Fruit fly (Drosophila melanogaster) whole organism, embryonic: ENCODE data around the gene CG15550.

Source experiments
- ATbp ChIP-seq: fragments of 200-800 bp; sonication (Bioruptor generic); optimal IDR thresholded peaks from 2 replicates; lab custom pipeline; 2017; ENCODE audit warnings: missing biosample characterization, mild to moderate bottlenecking, missing genetic modification characterization, missing genetic modification reagents
- CG10209 ChIP-seq: fragments of 200-800 bp; sonication (Bioruptor generic); optimal IDR thresholded peaks from 3 replicates; lab custom pipeline; 2017; ENCODE audit warnings: missing biosample characterization, mild to moderate bottlenecking, missing genetic modification characterization, missing genetic modification reagents
- CG11398 ChIP-seq: fragments of 200-800 bp; sonication (Bioruptor generic); optimal IDR thresholded peaks from 2 replicates; lab custom pipeline; 2016; ENCODE audit warnings: missing biosample characterization, missing genetic modification characterization
- CG11695 ChIP-seq: fragments of 200-800 bp; sonication (Bioruptor generic); IDR thresholded peaks from 3 replicates; pipeline ENCODE4 v1.3.6; 2022; ENCODE audit warnings: missing biosample characterization, missing genetic modification characterization
- CG13123 ChIP-seq: fragments of 200-800 bp; sonication (Bioruptor generic); optimal IDR thresholded peaks from 2 replicates; lab custom pipeline; 2016; ENCODE audit warnings: missing biosample characterization, missing genetic modification characterization
- CG13287 ChIP-seq: fragments of 200-800 bp; sonication (Bioruptor generic); IDR thresholded peaks from 2 replicates; pipeline ENCODE4 v1.3.6; 2022; ENCODE audit warnings: missing biosample characterization, missing genetic modification characterization; ENCODE audit not compliant: partially characterized antibody
- CG13424 ChIP-seq: fragments of 200-800 bp; sonication (Bioruptor generic); optimal IDR thresholded peaks from 2 replicates; lab custom pipeline; 2019; ENCODE audit warnings: missing biosample characterization, mild to moderate bottlenecking, missing genetic modification characterization, moderate library complexity
- CG13894 ChIP-seq: fragments of 200-800 bp; sonication (Bioruptor generic); optimal IDR thresholded peaks from 3 replicates; lab custom pipeline; 2018; ENCODE audit warnings: missing biosample characterization, mild to moderate bottlenecking, missing genetic modification characterization, moderate library complexity
- CG14014 ChIP-seq: fragments of 200-800 bp; sonication (Bioruptor generic); IDR thresholded peaks from 2 replicates; pipeline ENCODE4 v1.3.6; 2022; ENCODE audit warnings: missing biosample characterization, missing genetic modification characterization
- CG16815 ChIP-seq: fragments of 200-800 bp; sonication (Bioruptor generic); optimal IDR thresholded peaks from 3 replicates; lab custom pipeline; 2017; ENCODE audit warnings: missing biosample characterization, mild to moderate bottlenecking, missing genetic modification characterization
- CG17328 ChIP-seq: fragments of 200-800 bp; sonication (Bioruptor generic); IDR thresholded peaks from 2 replicates; pipeline ENCODE4 v1.3.6; 2022; ENCODE audit warnings: missing biosample characterization, missing genetic modification characterization
- CG18764 ChIP-seq: fragments of 200-800 bp; sonication (Bioruptor generic); optimal IDR thresholded peaks from 3 replicates; lab custom pipeline; 2016; ENCODE audit warnings: missing biosample characterization, missing genetic modification characterization
- CG30431 ChIP-seq: fragments of 200-800 bp; sonication (Bioruptor generic); optimal IDR thresholded peaks from 2 replicates; lab custom pipeline; 2017; ENCODE audit warnings: missing biosample characterization, missing genetic modification characterization
- CG31365 ChIP-seq: fragments of 200-800 bp; sonication (Bioruptor generic); optimal IDR thresholded peaks from 2 replicates; lab custom pipeline; 2018; ENCODE audit warnings: missing biosample characterization, mild to moderate bottlenecking, missing genetic modification characterization
- CG31388 ChIP-seq: fragments of 200-800 bp; sonication (Bioruptor generic); optimal IDR thresholded peaks from 2 replicates; lab custom pipeline; 2016; ENCODE audit warnings: missing biosample characterization, missing genetic modification characterization
- CG4360 ChIP-seq: fragments of 200-800 bp; sonication (Bioruptor generic); IDR thresholded peaks from 2 replicates; pipeline ENCODE4 v1.3.6; 2022; ENCODE audit warnings: missing biosample characterization, missing genetic modification characterization
- CG4617 ChIP-seq: fragments of 200-800 bp; sonication (Bioruptor generic); optimal IDR thresholded peaks from 3 replicates; lab custom pipeline; 2016; ENCODE audit warnings: missing biosample characterization, missing genetic modification characterization, borderline replicate concordance
- CG7839 ChIP-seq: fragments of 200-800 bp; sonication (Bioruptor generic); optimal IDR thresholded peaks from 3 replicates; lab custom pipeline; 2018; ENCODE audit warnings: missing biosample characterization, mild to moderate bottlenecking, missing genetic modification characterization, moderate library complexity
- CG8281 ChIP-seq: fragments of 200-800 bp; sonication (Bioruptor generic); optimal IDR thresholded peaks from 2 replicates; lab custom pipeline; 2018; ENCODE audit warnings: missing biosample characterization, mild to moderate bottlenecking, missing genetic modification characterization, moderate library complexity
- CG9437 ChIP-seq: fragments of 200-800 bp; sonication (Bioruptor generic); optimal IDR thresholded peaks from 2 replicates; lab custom pipeline; 2018; ENCODE audit warnings: missing biosample characterization, mild to moderate bottlenecking, missing genetic modification characterization
- CHES-1-like ChIP-seq: fragments of 200-800 bp; sonication (Bioruptor generic); optimal IDR thresholded peaks from 2 replicates; lab custom pipeline; 2016; ENCODE audit warnings: missing biosample characterization, missing genetic modification characterization
- Dip3 ChIP-seq: fragments of 200-800 bp; sonication (Bioruptor generic); optimal IDR thresholded peaks from 3 replicates; lab custom pipeline; 2016; ENCODE audit warnings: missing biosample characterization, missing genetic modification characterization
- Drgx ChIP-seq: fragments of 200-800 bp; sonication (Bioruptor generic); IDR thresholded peaks from 2 replicates; pipeline ENCODE4 v1.3.6; 2022; ENCODE audit warnings: missing biosample characterization, missing genetic modification characterization
- Fer1 ChIP-seq: fragments of 200-800 bp; sonication (Bioruptor generic); optimal IDR thresholded peaks from 2 replicates; lab custom pipeline; 2017; ENCODE audit warnings: missing biosample characterization, mild to moderate bottlenecking, missing genetic modification characterization
- HLH4C ChIP-seq: fragments of 200-800 bp; sonication (Bioruptor generic); IDR thresholded peaks from 3 replicates; pipeline ENCODE4 v1.3.6; 2022; ENCODE audit warnings: missing biosample characterization, missing genetic modification characterization; ENCODE audit not compliant: partially characterized antibody
- Hr78 ChIP-seq, 2 experiments: fragments of 200-800 bp in 1 of 2; fragments of >200 bp in 1 of 2; sonication (Bioruptor generic) in 1 of 2; optimal IDR thresholded peaks; 2 replicates each; lab custom pipeline; 2017 to 2019; ENCODE audit warnings: missing biosample characterization in 2 of 2, missing genetic modification characterization in 2 of 2, mild to moderate bottlenecking in 1 of 2, moderate library complexity in 1 of 2
- Jarid2 ChIP-seq: fragments of 200-800 bp; sonication (Bioruptor generic); optimal IDR thresholded peaks from 3 replicates; lab custom pipeline; 2017; ENCODE audit warnings: mild to moderate bottlenecking, missing biosample characterization, missing genetic modification reagents, missing genetic modification characterization
- NC2α ChIP-seq: fragments of 200-800 bp; sonication (Bioruptor generic); optimal IDR thresholded peaks from 2 replicates; lab custom pipeline; 2016; ENCODE audit warnings: missing biosample characterization, missing genetic modification characterization
- Nf-YC ChIP-seq: fragments of 200-800 bp; optimal IDR thresholded peaks from 3 replicates; lab custom pipeline; 2019; ENCODE audit warnings: missing biosample characterization, mild to moderate bottlenecking, missing genetic modification characterization, moderate library complexity
- bbx ChIP-seq: fragments of 200-800 bp; sonication (Bioruptor generic); IDR thresholded peaks from 2 replicates; pipeline ENCODE4 v1.3.6; 2022; ENCODE audit warnings: missing biosample characterization, missing genetic modification characterization; ENCODE audit not compliant: partially characterized antibody
- caup ChIP-seq: fragments of 200-800 bp; sonication (Bioruptor generic); optimal IDR thresholded peaks from 3 replicates; lab custom pipeline; 2017; ENCODE audit warnings: missing biosample characterization, mild to moderate bottlenecking, missing genetic modification characterization, moderate library complexity; ENCODE audit not compliant: severe bottlenecking
- chif ChIP-seq, 2 experiments: fragments of 200-800 bp; sonication (Bioruptor generic); optimal IDR thresholded peaks; 3 replicates each; lab custom pipeline; 2016; ENCODE audit warnings: missing biosample characterization in 2 of 2, missing genetic modification characterization in 2 of 2
- chn ChIP-seq: fragments of 200-800 bp; sonication (Bioruptor generic); optimal IDR thresholded peaks from 2 replicates; lab custom pipeline; 2016; ENCODE audit warnings: missing biosample characterization, missing genetic modification characterization
- eyg ChIP-seq: fragments of 200-800 bp; sonication (Bioruptor generic); optimal IDR thresholded peaks from 3 replicates; lab custom pipeline; 2016; ENCODE audit warnings: missing biosample characterization, missing genetic modification characterization
- fd64A ChIP-seq: fragments of 200-800 bp; sonication (Bioruptor generic); optimal IDR thresholded peaks from 3 replicates; lab custom pipeline; 2018; ENCODE audit warnings: missing biosample characterization, mild to moderate bottlenecking, missing genetic modification characterization
- ftz-f1 ChIP-seq: fragments of 200-800 bp; sonication (Bioruptor generic); optimal IDR thresholded peaks from 2 replicates; lab custom pipeline; 2016; ENCODE audit warnings: missing biosample characterization, missing genetic modification characterization
- gcm ChIP-seq: fragments of 200-800 bp; sonication (Bioruptor generic); optimal IDR thresholded peaks from 2 replicates; lab custom pipeline; 2019; ENCODE audit warnings: missing biosample characterization, mild to moderate bottlenecking, missing genetic modification characterization, moderate library complexity
- gfzf ChIP-seq: fragments of 200-800 bp; sonication (Bioruptor generic); optimal IDR thresholded peaks from 2 replicates; lab custom pipeline; 2016; ENCODE audit warnings: missing biosample characterization, mild to moderate bottlenecking, missing genetic modification characterization, moderate library complexity
- her ChIP-seq: fragments of 200-800 bp; sonication (Bioruptor generic); optimal IDR thresholded peaks from 2 replicates; lab custom pipeline; 2016; ENCODE audit warnings: missing biosample characterization, missing genetic modification characterization
- jing ChIP-seq: fragments of 200-800 bp; sonication (Bioruptor generic); optimal IDR thresholded peaks from 2 replicates; lab custom pipeline; 2018; ENCODE audit warnings: missing biosample characterization, mild to moderate bottlenecking, missing genetic modification characterization
- klu ChIP-seq: fragments of 200-800 bp; sonication (Bioruptor generic); IDR thresholded peaks from 2 replicates; pipeline ENCODE4 v1.3.6; 2022; ENCODE audit warnings: missing biosample characterization, missing genetic modification characterization
- luna ChIP-seq: fragments of 200-800 bp; sonication (Bioruptor generic); optimal IDR thresholded peaks from 2 replicates; lab custom pipeline; 2016; ENCODE audit warnings: missing biosample characterization, missing genetic modification characterization
- nmo ChIP-seq: fragments of 200-800 bp; sonication (Bioruptor generic); optimal IDR thresholded peaks from 2 replicates; lab custom pipeline; 2018; ENCODE audit warnings: missing biosample characterization, mild to moderate bottlenecking, missing genetic modification characterization, moderate library complexity
- pnt ChIP-seq: fragments of 200-800 bp; sonication (Bioruptor generic); optimal IDR thresholded peaks from 3 replicates; lab custom pipeline; 2016; ENCODE audit warnings: missing biosample characterization, missing genetic modification characterization
- psq ChIP-seq: fragments of 200-800 bp; sonication (Bioruptor generic); optimal IDR thresholded peaks from 2 replicates; lab custom pipeline; 2017; ENCODE audit warnings: missing biosample characterization, missing genetic modification characterization
- run ChIP-seq: fragments of 200-800 bp; sonication (Bioruptor generic); optimal IDR thresholded peaks from 3 replicates; lab custom pipeline; 2018; ENCODE audit warnings: missing biosample characterization, mild to moderate bottlenecking, missing genetic modification characterization
- schlank ChIP-seq: fragments of 200-800 bp; sonication (Bioruptor generic); optimal IDR thresholded peaks from 2 replicates; lab custom pipeline; 2018; ENCODE audit warnings: missing biosample characterization, mild to moderate bottlenecking, missing genetic modification characterization
- sens ChIP-seq: fragments of 200-800 bp; sonication (Bioruptor generic); peaks from one replicate; lab custom pipeline; 2016; ENCODE audit warnings: missing biosample characterization, missing genetic modification characterization
- shn ChIP-seq: fragments of 200-800 bp; sonication (Bioruptor generic); optimal IDR thresholded peaks from 3 replicates; lab custom pipeline; 2016; ENCODE audit warnings: missing biosample characterization, missing genetic modification characterization
- sim ChIP-seq: fragments of 200-800 bp; sonication (Bioruptor generic); IDR thresholded peaks from 2 replicates; pipeline ENCODE4 v1.3.6; 2022; ENCODE audit warnings: missing biosample characterization, missing genetic modification characterization
- sisA ChIP-seq: fragments of 200-800 bp; sonication (Bioruptor generic); IDR thresholded peaks from 2 replicates; pipeline ENCODE4 v1.3.6; 2022; ENCODE audit warnings: missing biosample characterization, missing genetic modification characterization

Gene CG15550

DNA sequence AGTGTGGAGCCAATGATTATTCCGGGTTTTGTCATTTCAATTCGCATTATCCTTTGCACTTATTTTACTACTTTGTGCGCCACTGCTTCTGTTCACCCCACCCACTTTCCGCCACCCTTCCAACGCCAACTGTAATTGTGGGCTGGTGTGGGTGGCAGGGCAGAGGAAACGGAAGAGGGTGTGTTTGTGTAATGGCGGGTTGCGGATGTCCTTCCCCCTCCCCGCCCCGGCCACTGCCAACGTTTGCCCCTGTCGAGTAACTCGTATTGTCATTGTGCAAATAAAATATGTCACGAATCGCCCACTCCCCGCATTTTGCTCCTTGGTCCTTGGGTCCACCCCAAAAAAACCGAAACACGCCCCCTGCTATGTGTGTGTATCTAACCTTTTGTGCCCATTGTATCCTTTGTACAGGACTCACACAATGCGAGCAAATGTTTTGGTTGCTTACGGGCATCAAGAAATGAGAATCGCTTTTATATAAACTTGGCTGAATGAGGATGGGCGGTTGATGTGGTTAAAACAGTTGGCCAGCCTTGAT is 2.9 kb downstream of the CG15550 start (continued):
- TF ChIP-seq gcm (GFP tag; lab: Kevin White, UChicago) (no peak), chif (GFP tag; optimal IDR thresholded peaks at IDR 0.05; lab: Kevin White, UChicago) (no peak), caup (peak; percentile 20), pnt (no peak), Jarid2 (GFP tag; lab: Kevin White, UChicago) (peak; percentile 4), CG11695 (no peak), CG13424 (no peak), shn (no peak), chn (GFP tag; lab: Kevin White, UChicago) (no peak), CG4360 (GFP tag; lab: Robert Waterston, UW) (no peak), her (no peak), CG18764 (GFP tag; lab: Kevin White, UChicago) (no peak), CG9437 (GFP tag; lab: Kevin White, UChicago) (no peak), fd64A (peak; percentile 28), schlank (tag; lab: Kevin White, UChicago) (no peak), klu (no peak), Hr78 (GFP tag; optimal IDR thresholded peaks at IDR 0.05; lab: Kevin White, UChicago) (no peak), bbx (GFP tag; lab: Robert Waterston, UW) (no peak), CG30431 (GFP tag; lab: Kevin White, UChicago) (no peak), CG14014 (GFP tag; lab: Robert Waterston, UW) (no peak), CG13894 (tag; lab: Kevin White, UChicago) (no peak), HLH4C (GFP tag; lab: Robert Waterston, UW) (no peak), NC2α (GFP tag; lab: Kevin White, UChicago) (no peak), psq (GFP tag; lab: Kevin White, UChicago) (no peak), CG16815 (GFP tag; lab: Kevin White, UChicago) (no peak), Fer1 (GFP tag; lab: Kevin White, UChicago) (no peak), Nf-YC (tag; lab: Kevin White, UChicago) (peak; percentile 87), nmo (GFP tag; lab: Kevin White, UChicago) (no peak), jing (no peak), ATbp (GFP tag; lab: Kevin White, UChicago) (peak; percentile 11), CG11398 (GFP tag; lab: Kevin White, UChicago) (no peak), CG31388 (GFP tag; lab: Kevin White, UChicago) (no peak), CG31365 (no peak), ftz-f1 (GFP tag; lab: Kevin White, UChicago) (no peak), sim (GFP tag; lab: Robert Waterston, UW) (no peak), CG10209 (GFP tag; lab: Kevin White, UChicago) (no peak), CG13287 (GFP tag; lab: Robert Waterston, UW) (no peak), CG7839 (tag; lab: Kevin White, UChicago) (no peak), CG17328 (GFP tag; lab: Robert Waterston, UW) (0 out of 2 replicates have a peak, but pooled peaks have one; percentile 20), CG8281 (tag; lab: Kevin White, UChicago) (no peak), luna (GFP tag; lab: Kevin White, UChicago) (no peak), gfzf (GFP tag; lab: Kevin White, UChicago) (no peak), CG4617 (GFP tag; lab: Kevin White, UChicago) (no peak), eyg (no peak), sens (no peak), CG13123 (GFP tag; lab: Kevin White, UChicago) (no peak), Dip3 (GFP tag; lab: Kevin White, UChicago) (no peak), sisA (no peak), Drgx (no peak), CHES-1-like (GFP tag; lab: Kevin White, UChicago) (no peak), run (no peak)
